Worm (Caenorhabditis elegans) whole organism, L2 larva: ENCODE data around the gene Y42A5A.5.

ENCODE experiments used
- C34F6.9 ChIP-seq: fragments of 150-350 bp; optimal IDR thresholded peaks from 2 replicates; lab custom pipeline; 2014; ENCODE audit warnings: missing biosample characterization, missing genetic modification characterization
- F13H6.1 ChIP-seq: sonication (generic microtip); optimal IDR thresholded peaks from 2 replicates; lab custom pipeline; 2016; ENCODE audit warnings: missing genetic modification characterization, missing compliant biosample characterization
- R02D3.7 ChIP-seq: fragments of 150-350 bp; optimal IDR thresholded peaks from 2 replicates; lab custom pipeline; 2014; ENCODE audit warnings: missing biosample characterization, missing genetic modification characterization
- Y55F3AM.14 ChIP-seq: fragments of 200-800 bp; sonication (Bioruptor generic); optimal IDR thresholded peaks from 2 replicates; lab custom pipeline; 2018; ENCODE audit warnings: mild to moderate bottlenecking, missing genetic modification characterization, missing compliant biosample characterization
- ZK546.5 ChIP-seq: sonication (generic microtip); optimal IDR thresholded peaks from 2 replicates; lab custom pipeline; 2017; ENCODE audit warnings: missing biosample characterization, missing genetic modification characterization
- alr-1 ChIP-seq: fragments of 150-350 bp; optimal IDR thresholded peaks from 2 replicates; lab custom pipeline; 2014; ENCODE audit warnings: missing biosample characterization, missing genetic modification characterization
- aly-2 ChIP-seq: fragments of 150-350 bp; optimal IDR thresholded peaks from 2 replicates; lab custom pipeline; 2014; ENCODE audit warnings: missing biosample characterization, missing genetic modification characterization
- ama-1 ChIP-seq: fragments of 150-350 bp; optimal IDR thresholded peaks from 2 replicates; lab custom pipeline; 2018; ENCODE audit warnings: inconsistent platforms
- blmp-1 ChIP-seq: sonication (generic microtip); optimal IDR thresholded peaks from 2 replicates; lab custom pipeline; 2017; ENCODE audit warnings: missing genetic modification characterization, mild to moderate bottlenecking, missing compliant biosample characterization, antibody characterized with exemption, moderate library complexity; ENCODE audit not compliant: insufficient read depth
- ceh-16 ChIP-seq: fragments of 150-350 bp; optimal IDR thresholded peaks from 2 replicates; lab custom pipeline; 2014; ENCODE audit warnings: missing biosample characterization, missing genetic modification characterization
- ceh-82 ChIP-seq: fragments of 150-350 bp; optimal IDR thresholded peaks from 2 replicates; lab custom pipeline; 2014; ENCODE audit warnings: missing biosample characterization, missing genetic modification characterization
- crh-2 ChIP-seq: sonication (generic microtip); optimal IDR thresholded peaks from 2 replicates; lab custom pipeline; 2017; ENCODE audit warnings: missing biosample characterization, missing genetic modification characterization
- dmd-4 ChIP-seq: sonication (generic microtip); optimal IDR thresholded peaks from 2 replicates; lab custom pipeline; 2017; ENCODE audit warnings: missing biosample characterization, missing genetic modification characterization
- egl-27 ChIP-seq: sonication (generic microtip); optimal IDR thresholded peaks from 3 replicates; lab custom pipeline; 2017; ENCODE audit warnings: missing biosample characterization, missing genetic modification reagents, missing genetic modification characterization
- elt-1 ChIP-seq: fragments of 150-350 bp; optimal IDR thresholded peaks from 2 replicates; lab custom pipeline; 2014; ENCODE audit warnings: missing biosample characterization, missing genetic modification characterization
- elt-3 ChIP-seq: sonication (generic microtip); optimal IDR thresholded peaks from 2 replicates; lab custom pipeline; 2017; ENCODE audit warnings: missing biosample characterization, missing genetic modification characterization
- fos-1 ChIP-seq: fragments of 150-350 bp; optimal IDR thresholded peaks from 2 replicates; lab custom pipeline; 2014; ENCODE audit warnings: missing biosample characterization, missing genetic modification characterization
- gmeb-1 ChIP-seq: fragments of 150-350 bp; optimal IDR thresholded peaks from 2 replicates; lab custom pipeline; 2014; ENCODE audit warnings: missing biosample characterization, missing genetic modification characterization
- lin-11 ChIP-seq: fragments of 150-350 bp; sonication (generic microtip); optimal IDR thresholded peaks from 2 replicates; lab custom pipeline; 2014; ENCODE audit warnings: missing biosample characterization, missing genetic modification characterization, inconsistent platforms, mixed read lengths
- lin-13 ChIP-seq: fragments of 150-350 bp; optimal IDR thresholded peaks from 2 replicates; lab custom pipeline; 2014; ENCODE audit warnings: missing biosample characterization, missing genetic modification reagents, missing genetic modification characterization
- lin-39 ChIP-seq: fragments of 150-350 bp; optimal IDR thresholded peaks from 2 replicates; lab custom pipeline; 2014; ENCODE audit warnings: missing biosample characterization, missing genetic modification reagents, missing genetic modification characterization
- lsy-2 ChIP-seq, 2 experiments: fragments of 150-350 bp in 1 of 2; sonication (generic microtip) in 1 of 2; optimal IDR thresholded peaks; 2 replicates each; lab custom pipeline; 2014 to 2017; ENCODE audit warnings: missing biosample characterization in 2 of 2, missing genetic modification characterization in 2 of 2
- mab-5 ChIP-seq: fragments of 150-350 bp; optimal IDR thresholded peaks from 2 replicates; lab custom pipeline; 2014; ENCODE audit warnings: missing biosample characterization, missing genetic modification characterization
- mbf-1 ChIP-seq: sonication (generic microtip); optimal IDR thresholded peaks from 2 replicates; lab custom pipeline; 2017; ENCODE audit warnings: missing biosample characterization, missing genetic modification characterization
- mdl-1 ChIP-seq, 2 experiments: fragments of 150-350 bp in 1 of 2; sonication (generic microtip) in 1 of 2; optimal IDR thresholded peaks; 2 replicates each; lab custom pipeline; 2017; ENCODE audit warnings: missing biosample characterization in 2 of 2, missing genetic modification characterization in 2 of 2
- nhr-10 ChIP-seq: sonication (generic microtip); optimal IDR thresholded peaks from 2 replicates; lab custom pipeline; 2017; ENCODE audit warnings: missing biosample characterization, missing genetic modification characterization
- nhr-11 ChIP-seq: fragments of 150-350 bp; optimal IDR thresholded peaks from 2 replicates; lab custom pipeline; 2014; ENCODE audit warnings: missing biosample characterization, missing genetic modification characterization
- nhr-12 ChIP-seq: fragments of 150-350 bp; optimal IDR thresholded peaks from 2 replicates; lab custom pipeline; 2014; ENCODE audit warnings: missing biosample characterization, missing genetic modification characterization
- nhr-129 ChIP-seq: fragments of 150-350 bp; optimal IDR thresholded peaks from 2 replicates; lab custom pipeline; 2014; ENCODE audit warnings: missing biosample characterization, missing genetic modification characterization
- nhr-21 ChIP-seq: fragments of 150-350 bp; optimal IDR thresholded peaks from 2 replicates; lab custom pipeline; 2014; ENCODE audit warnings: missing biosample characterization, missing genetic modification characterization
- nhr-23 ChIP-seq: fragments of 150-350 bp; optimal IDR thresholded peaks from 2 replicates; lab custom pipeline; 2014; ENCODE audit warnings: missing biosample characterization, missing genetic modification reagents, missing genetic modification characterization
- nhr-237 ChIP-seq: fragments of 150-350 bp; optimal IDR thresholded peaks from 2 replicates; lab custom pipeline; 2014; ENCODE audit warnings: missing biosample characterization, missing genetic modification characterization
- nhr-25 ChIP-seq: fragments of 150-350 bp; sonication (generic microtip); optimal IDR thresholded peaks from 3 replicates; lab custom pipeline; 2014; ENCODE audit warnings: missing biosample characterization, missing genetic modification characterization
- nhr-6 ChIP-seq: fragments of 150-350 bp; optimal IDR thresholded peaks from 2 replicates; lab custom pipeline; 2014; ENCODE audit warnings: missing biosample characterization, missing genetic modification characterization
- nhr-77 ChIP-seq: fragments of 150-350 bp; optimal IDR thresholded peaks from 2 replicates; lab custom pipeline; 2014; ENCODE audit warnings: missing biosample characterization, missing genetic modification characterization
- peb-1 ChIP-seq: fragments of 150-350 bp; optimal IDR thresholded peaks from 2 replicates; lab custom pipeline; 2014; ENCODE audit warnings: missing biosample characterization, missing genetic modification characterization
- sem-4 ChIP-seq: fragments of 150-350 bp; optimal IDR thresholded peaks from 2 replicates; lab custom pipeline; 2014; ENCODE audit warnings: missing biosample characterization, missing genetic modification reagents, missing genetic modification characterization
- skn-1 ChIP-seq: sonication (generic microtip); optimal IDR thresholded peaks from 2 replicates; lab custom pipeline; 2017; ENCODE audit warnings: missing biosample characterization, missing genetic modification characterization
- sma-3 ChIP-seq: sonication (generic microtip); optimal IDR thresholded peaks from 2 replicates; lab custom pipeline; 2016; ENCODE audit warnings: missing genetic modification reagents, missing genetic modification characterization, missing compliant biosample characterization
- sma-9 ChIP-seq, 2 experiments: fragments of 150-350 bp in 1 of 2; sonication (generic microtip) in 1 of 2; optimal IDR thresholded peaks; 2 replicates each; lab custom pipeline; 2014 to 2016; ENCODE audit warnings: missing genetic modification characterization in 2 of 2, mild to moderate bottlenecking in 1 of 2, missing biosample characterization in 1 of 2, missing compliant biosample characterization in 1 of 2, missing genetic modification reagents in 1 of 2, moderate library complexity in 1 of 2
- snpc-4 ChIP-seq: fragments of 150-350 bp; optimal IDR thresholded peaks from 2 replicates; lab custom pipeline; 2014; ENCODE audit warnings: missing biosample characterization, missing genetic modification characterization
- unc-39 ChIP-seq: fragments of 150-350 bp; optimal IDR thresholded peaks from 2 replicates; lab custom pipeline; 2014; ENCODE audit warnings: missing biosample characterization, missing genetic modification characterization
- unc-55 ChIP-seq: fragments of 150-350 bp; sonication (generic microtip); optimal IDR thresholded peaks from 3 replicates; lab custom pipeline; 2014; ENCODE audit warnings: missing biosample characterization, missing genetic modification reagents, missing genetic modification characterization
- unc-62 ChIP-seq: fragments of 150-350 bp; optimal IDR thresholded peaks from 2 replicates; lab custom pipeline; 2014; ENCODE audit warnings: missing biosample characterization, missing genetic modification reagents, missing genetic modification characterization
- zag-1 ChIP-seq: fragments of 150-350 bp; optimal IDR thresholded peaks from 2 replicates; lab custom pipeline; 2014; ENCODE audit warnings: missing biosample characterization, missing genetic modification characterization
- ztf-1 ChIP-seq: fragments of 200-800 bp; sonication (Bioruptor generic); conservative IDR thresholded peaks from 2 replicates; pipeline ENCODE4 v1.3.6; 2022; ENCODE audit warnings: missing genetic modification characterization, missing compliant biosample characterization
- ztf-11 ChIP-seq: sonication (generic microtip); optimal IDR thresholded peaks from 2 replicates; lab custom pipeline; 2017; ENCODE audit warnings: missing biosample characterization, missing genetic modification characterization
- ztf-4 ChIP-seq: fragments of 150-350 bp; optimal IDR thresholded peaks from 2 replicates; lab custom pipeline; 2014; ENCODE audit warnings: missing biosample characterization, missing genetic modification characterization

Gene Y42A5A.5

DNA sequence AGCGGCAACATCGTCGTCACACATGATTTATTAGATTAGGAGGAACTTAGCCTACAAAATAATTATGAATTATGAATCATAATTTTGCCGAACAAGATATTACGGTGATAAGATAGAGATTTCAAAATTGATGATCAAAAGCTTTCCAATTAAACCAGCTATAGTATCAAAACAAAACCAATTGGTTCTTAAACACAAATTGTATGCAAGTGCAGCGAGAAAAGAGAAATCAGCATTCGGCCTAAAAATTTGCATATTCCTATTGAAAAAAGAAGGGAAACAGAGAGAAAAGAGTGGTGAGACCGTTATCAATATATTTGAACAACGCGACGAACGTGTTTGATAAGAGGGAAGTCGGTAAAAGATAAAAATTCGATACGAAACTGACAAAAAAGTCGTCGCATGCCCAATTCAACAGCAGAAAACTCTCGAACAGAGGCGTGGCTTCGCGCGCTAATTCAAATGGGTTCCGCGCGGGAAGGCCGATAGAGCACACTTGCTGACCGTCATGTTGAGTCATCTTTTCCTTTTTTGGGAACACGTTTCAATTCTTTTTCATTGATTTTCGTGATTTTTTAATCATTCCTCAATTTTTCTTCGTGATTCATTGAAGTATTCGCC, 31.3 kb downstream of the Y42A5A.5 start, which contains the start of gene act-2 (continued):
- peak; percentile 97 for TF ChIP-seq fos-1
- TF ChIP-seq nhr-77: no peak
- TF ChIP-seq C34F6.9 (tag; lab: Kevin White, UChicago): peak; percentile 88
- no peak for TF ChIP-seq nhr-23 (tag; lab: Kevin White, UChicago)
- peak; percentile 76 for TF ChIP-seq lin-11 (tag; lab: Kevin White, UChicago)
- TF ChIP-seq lsy-2 (tag; optimal IDR thresholded peaks at IDR 0.05; lab: Kevin White, UChicago): peak in 1 of 2 experiments; percentile 75
- peak; percentile 87 for TF ChIP-seq sma-3 (GFP tag; lab: Kevin White, UChicago)
- TF ChIP-seq, all 48 proteins: peak for 22

DNA sequence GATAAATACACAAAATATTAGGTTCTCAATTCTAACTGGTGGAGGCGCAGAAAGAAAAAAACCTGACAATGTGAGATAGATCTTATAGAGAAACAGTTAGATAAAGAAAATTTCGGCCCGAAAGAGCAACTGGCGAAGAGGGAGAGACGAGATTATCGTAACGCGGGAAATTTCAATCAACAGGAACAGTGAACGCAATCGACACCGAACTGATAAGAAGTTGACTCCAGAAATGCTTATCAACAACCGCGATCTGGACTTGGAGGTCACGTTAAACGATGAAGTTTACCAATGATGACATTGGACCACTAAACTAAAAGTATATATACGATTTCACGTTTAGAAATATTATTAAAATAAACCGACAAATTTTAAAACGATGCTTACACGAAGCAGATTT, 33.1 kb downstream of the Y42A5A.5 start:
- TF ChIP-seq nhr-21 (tag; lab: Kevin White, UChicago): no peak
- TF ChIP-seq nhr-77: no peak
- no peak for TF ChIP-seq F13H6.1 (tag; lab: Kevin White, UChicago)
- TF ChIP-seq nhr-129: peak; percentile 43
- TF ChIP-seq sem-4 (tag; lab: Kevin White, UChicago): no peak
- TF ChIP-seq ama-1 (lab: Kevin White, UChicago): peak; percentile 79
- no peak for TF ChIP-seq blmp-1 (tag; lab: Kevin White, UChicago)
- TF ChIP-seq egl-27 (tag; lab: Kevin White, UChicago): no peak
- TF ChIP-seq sma-3 (GFP tag; lab: Kevin White, UChicago): no peak
- no peak for TF ChIP-seq ztf-1
- TF ChIP-seq mdl-1 (tag; optimal IDR thresholded peaks at IDR 0.05; lab: Kevin White, UChicago): no peak
- TF ChIP-seq nhr-237 (tag; lab: Kevin White, UChicago): no peak
- TF ChIP-seq nhr-10 (tag; lab: Kevin White, UChicago): no peak
- TF ChIP-seq ceh-16 (tag; lab: Kevin White, UChicago): no peak
- TF ChIP-seq sma-9 (GFP tag; optimal IDR thresholded peaks at IDR 0.05; lab: Kevin White, UChicago): peak; percentile 25
- no peak for TF ChIP-seq sma-9 (tag; optimal IDR thresholded peaks at IDR 0.05; lab: Kevin White, UChicago)
- no peak for TF ChIP-seq elt-1 (tag; lab: Kevin White, UChicago)
- TF ChIP-seq aly-2: no peak
- peak; percentile 31 for TF ChIP-seq crh-2 (tag; lab: Kevin White, UChicago)
- no peak for TF ChIP-seq nhr-6
- no peak for TF ChIP-seq ceh-82 (tag; lab: Kevin White, UChicago)
- TF ChIP-seq peb-1 (tag; lab: Kevin White, UChicago): no peak
- TF ChIP-seq snpc-4 (tag; lab: Kevin White, UChicago): no peak
- no peak for TF ChIP-seq alr-1 (tag; lab: Kevin White, UChicago)
- TF ChIP-seq R02D3.7 (tag; lab: Kevin White, UChicago): no peak
- TF ChIP-seq ztf-11 (tag; lab: Kevin White, UChicago): no peak
- TF ChIP-seq elt-3 (tag; lab: Kevin White, UChicago): no peak
- TF ChIP-seq nhr-25 (tag; lab: Kevin White, UChicago): no peak
- no peak for TF ChIP-seq nhr-12 (tag; lab: Kevin White, UChicago)
- TF ChIP-seq ZK546.5: no peak
- TF ChIP-seq mbf-1: no peak
- no peak for TF ChIP-seq unc-55
- TF ChIP-seq dmd-4 (tag; lab: Kevin White, UChicago): no peak
- peak; percentile 14 for TF ChIP-seq C34F6.9 (tag; lab: Kevin White, UChicago)
- TF ChIP-seq lin-39 (tag; lab: Kevin White, UChicago): no peak
- TF ChIP-seq mab-5: no peak
- TF ChIP-seq lin-13 (GFP tag; lab: Kevin White, UChicago): peak; percentile 32
- TF ChIP-seq unc-62 (GFP tag; lab: Kevin White, UChicago): peak; percentile 38
- TF ChIP-seq Y55F3AM.14: no peak
- TF ChIP-seq nhr-23 (tag; lab: Kevin White, UChicago): no peak
- peak; percentile 77 for TF ChIP-seq ztf-4
- no peak for TF ChIP-seq lin-11 (tag; lab: Kevin White, UChicago)
- no peak for TF ChIP-seq skn-1 (tag; lab: Kevin White, UChicago)
- TF ChIP-seq fos-1: peak; percentile 46
- no peak for TF ChIP-seq unc-39 (tag; lab: Kevin White, UChicago)
- TF ChIP-seq nhr-11 (tag; lab: Kevin White, UChicago): no peak
- TF ChIP-seq zag-1 (tag; lab: Kevin White, UChicago): no peak
- TF ChIP-seq lsy-2 (tag; optimal IDR thresholded peaks at IDR 0.05; lab: Kevin White, UChicago): peak in 1 of 2 experiments; percentile 40
- TF ChIP-seq gmeb-1: no peak
